Fruit fly (Drosophila melanogaster) whole organism, pupa: Measurements from ENCODE around the gene CG14721.

Experiments used
- CG14655 ChIP-seq: fragments of 200-800 bp; sonication (Bioruptor generic); optimal IDR thresholded peaks from 3 replicates; lab custom pipeline; 2017; ENCODE audit warnings: mild to moderate bottlenecking, missing biosample characterization, missing genetic modification reagents, missing genetic modification characterization
- CG34367 ChIP-seq: fragments of 200-800 bp; sonication (Bioruptor generic); optimal IDR thresholded peaks from 2 replicates; lab custom pipeline; 2018; ENCODE audit warnings: missing biosample characterization, mild to moderate bottlenecking, missing genetic modification characterization

DNA sequence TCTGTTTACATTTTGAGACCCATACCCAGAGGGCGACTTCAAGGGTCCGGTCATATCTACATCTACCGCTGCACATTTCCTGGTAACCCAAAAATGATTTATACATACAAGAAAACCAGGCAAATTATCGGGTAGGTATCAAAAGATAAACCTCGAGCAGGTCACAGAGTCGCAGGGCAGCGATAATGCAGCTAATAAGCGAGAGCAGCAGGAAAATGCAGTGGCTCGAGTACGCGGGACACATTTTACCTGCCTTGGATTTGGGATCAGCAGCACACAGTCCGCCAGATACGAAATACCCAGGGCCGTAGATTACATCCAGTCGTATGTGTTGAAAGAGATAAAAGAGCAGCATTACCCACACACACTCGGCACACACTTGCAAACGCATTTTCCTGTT lies 40.0 kb downstream of the CG14721 start:
- TF ChIP-seq CG34367 (tag; lab: Kevin White, UChicago) = no peak
- TF ChIP-seq CG14655 (GFP tag; lab: Kevin White, UChicago) = no peak
